Worm (Caenorhabditis elegans) whole organism, late embryonic: Measurements from ENCODE around the gene spin-1.
A peak's percentile ranks its signal among the peaks of the same experiment; 100 is the strongest.

Source experiments
- C38D4.7 ChIP-seq: fragments of 200-800 bp; sonication (Bioruptor generic); optimal IDR thresholded peaks from 2 replicates; lab custom pipeline; 2018; ENCODE audit warnings: mild to moderate bottlenecking, missing genetic modification characterization, moderate library complexity, missing compliant biosample characterization
- F13H6.1 ChIP-seq: sonication (generic microtip); optimal IDR thresholded peaks from 2 replicates; lab custom pipeline; 2016; ENCODE audit warnings: missing genetic modification characterization, missing compliant biosample characterization
- K02D7.2 ChIP-seq: sonication (generic microtip); optimal IDR thresholded peaks from 2 replicates; lab custom pipeline; 2017; ENCODE audit warnings: mild to moderate bottlenecking, missing genetic modification characterization, missing compliant biosample characterization
- K09A11.1 ChIP-seq: sonication (generic microtip); optimal IDR thresholded peaks from 2 replicates; lab custom pipeline; 2017; ENCODE audit warnings: antibody characterized with exemption, mild to moderate bottlenecking, missing genetic modification characterization, missing compliant biosample characterization; ENCODE audit not compliant: insufficient read depth
- T23F11.4 ChIP-seq: fragments of 200-800 bp; sonication (Bioruptor generic); optimal IDR thresholded peaks from 2 replicates; lab custom pipeline; 2018; ENCODE audit warnings: mild to moderate bottlenecking, missing genetic modification characterization, missing compliant biosample characterization
- Y22D7AL.16 ChIP-seq: sonication (generic microtip); optimal IDR thresholded peaks from 2 replicates; lab custom pipeline; 2016; ENCODE audit warnings: missing genetic modification characterization, missing compliant biosample characterization
- ceh-14 ChIP-seq: sonication (generic microtip); optimal IDR thresholded peaks from 2 replicates; lab custom pipeline; 2016; ENCODE audit warnings: missing genotype, missing genetic modification characterization, missing compliant biosample characterization
- ceh-18 ChIP-seq: sonication (generic microtip); optimal IDR thresholded peaks from 2 replicates; lab custom pipeline; 2016; ENCODE audit warnings: missing genetic modification characterization, missing compliant biosample characterization
- ceh-19 ChIP-seq: fragments of 200-800 bp; sonication (Bioruptor generic); optimal IDR thresholded peaks from 2 replicates; lab custom pipeline; 2018; ENCODE audit warnings: mild to moderate bottlenecking, missing genetic modification characterization, missing compliant biosample characterization
- ceh-2 ChIP-seq: sonication (generic microtip); optimal IDR thresholded peaks from 2 replicates; lab custom pipeline; 2016; ENCODE audit warnings: missing genotype, missing genetic modification characterization, missing compliant biosample characterization
- ceh-22 ChIP-seq: sonication (generic microtip); optimal IDR thresholded peaks from 2 replicates; lab custom pipeline; 2017; ENCODE audit warnings: missing biosample characterization, missing genetic modification characterization
- ceh-30 ChIP-seq: fragments of 150-350 bp; optimal IDR thresholded peaks from 2 replicates; lab custom pipeline; 2014; ENCODE audit warnings: missing biosample characterization, missing genetic modification characterization
- ceh-34 ChIP-seq: sonication (generic microtip); optimal IDR thresholded peaks from 2 replicates; lab custom pipeline; 2016; ENCODE audit warnings: mild to moderate bottlenecking, missing genetic modification characterization, missing compliant biosample characterization
- ceh-45 ChIP-seq: fragments of 200-800 bp; sonication (Bioruptor generic); IDR thresholded peaks from 2 replicates; pipeline ENCODE4 v1.3.6; 2022; ENCODE audit warnings: missing genetic modification reagents, missing genetic modification characterization, missing compliant biosample characterization
- ceh-48 ChIP-seq: sonication (generic microtip); optimal IDR thresholded peaks from 2 replicates; lab custom pipeline; 2016; ENCODE audit warnings: missing genetic modification characterization, inconsistent platforms, missing compliant biosample characterization
- ceh-6 ChIP-seq: fragments of 200-800 bp; sonication (Bioruptor generic); optimal IDR thresholded peaks from 2 replicates; lab custom pipeline; 2018; ENCODE audit warnings: mild to moderate bottlenecking, missing genetic modification characterization, missing compliant biosample characterization
- ceh-9 ChIP-seq: sonication (generic microtip); optimal IDR thresholded peaks from 2 replicates; lab custom pipeline; 2016; ENCODE audit warnings: mild to moderate bottlenecking, missing genetic modification characterization, inconsistent platforms, missing compliant biosample characterization
- elt-2 ChIP-seq: sonication (generic microtip); optimal IDR thresholded peaks from 2 replicates; lab custom pipeline; 2016; ENCODE audit warnings: missing genetic modification reagents, missing genetic modification characterization, missing compliant biosample characterization
- elt-4 ChIP-seq: sonication (generic microtip); optimal IDR thresholded peaks from 2 replicates; lab custom pipeline; 2016; ENCODE audit warnings: missing genetic modification characterization, missing compliant biosample characterization
- ets-4 ChIP-seq: sonication (generic microtip); optimal IDR thresholded peaks from 2 replicates; lab custom pipeline; 2016; ENCODE audit warnings: missing genetic modification characterization, missing compliant biosample characterization
- eyg-1 ChIP-seq: sonication (generic microtip); optimal IDR thresholded peaks from 2 replicates; lab custom pipeline; 2016; ENCODE audit warnings: missing genotype, missing genetic modification characterization, missing compliant biosample characterization
- fax-1 ChIP-seq: sonication (generic microtip); optimal IDR thresholded peaks from 2 replicates; lab custom pipeline; 2016; ENCODE audit warnings: missing genotype, missing genetic modification characterization, missing compliant biosample characterization
- fkh-10 ChIP-seq: fragments of 150-350 bp; optimal IDR thresholded peaks from 2 replicates; lab custom pipeline; 2014; ENCODE audit warnings: missing biosample characterization, missing genetic modification reagents, missing genetic modification characterization
- gmeb-2 ChIP-seq: sonication (generic microtip); optimal IDR thresholded peaks from 2 replicates; lab custom pipeline; 2016; ENCODE audit warnings: missing genetic modification characterization, inconsistent platforms, missing compliant biosample characterization
- hlh-30 ChIP-seq: sonication (generic microtip); optimal IDR thresholded peaks from 2 replicates; lab custom pipeline; 2017; ENCODE audit warnings: antibody characterized with exemption, missing genetic modification characterization, missing compliant biosample characterization; ENCODE audit not compliant: insufficient read depth
- lim-6 ChIP-seq: sonication (generic microtip); optimal IDR thresholded peaks from 2 replicates; lab custom pipeline; 2016; ENCODE audit warnings: missing genetic modification characterization, missing compliant biosample characterization
- nhr-11 ChIP-seq: fragments of 150-350 bp; optimal IDR thresholded peaks from 2 replicates; lab custom pipeline; 2014; ENCODE audit warnings: missing biosample characterization, missing genetic modification characterization
- odd-2 ChIP-seq: sonication (generic microtip); optimal IDR thresholded peaks from 2 replicates; lab custom pipeline; 2017; ENCODE audit warnings: antibody characterized with exemption, mild to moderate bottlenecking, missing genetic modification characterization, missing compliant biosample characterization
- pag-3 ChIP-seq: sonication (generic microtip); optimal IDR thresholded peaks from 2 replicates; lab custom pipeline; 2016; ENCODE audit warnings: missing compliant biosample characterization, missing genetic modification characterization, borderline replicate concordance
- pat-9 ChIP-seq: fragments of 200-800 bp; sonication (Bioruptor generic); optimal IDR thresholded peaks from 2 replicates; lab custom pipeline; 2018; ENCODE audit warnings: mild to moderate bottlenecking, missing genetic modification characterization, moderate library complexity, missing compliant biosample characterization
- pax-1 ChIP-seq: fragments of 150-350 bp; optimal IDR thresholded peaks from 2 replicates; lab custom pipeline; 2014; ENCODE audit warnings: missing biosample characterization, missing genetic modification characterization
- pha-2 ChIP-seq: sonication (generic microtip); optimal IDR thresholded peaks from 2 replicates; lab custom pipeline; 2017; ENCODE audit warnings: mild to moderate bottlenecking, missing genetic modification characterization, missing compliant biosample characterization
- rnt-1 ChIP-seq: sonication (generic microtip); optimal IDR thresholded peaks from 2 replicates; lab custom pipeline; 2016; ENCODE audit warnings: missing genetic modification characterization, missing compliant biosample characterization
- tbx-7 ChIP-seq: sonication (generic microtip); optimal IDR thresholded peaks from 2 replicates; lab custom pipeline; 2016; ENCODE audit warnings: missing genotype, missing genetic modification characterization, missing compliant biosample characterization
- ttx-3 ChIP-seq: sonication (generic microtip); optimal IDR thresholded peaks from 2 replicates; lab custom pipeline; 2016; ENCODE audit warnings: missing genetic modification reagents, missing genetic modification characterization, missing compliant biosample characterization
- unc-42 ChIP-seq: sonication (generic microtip); optimal IDR thresholded peaks from 2 replicates; lab custom pipeline; 2016; ENCODE audit warnings: missing genotype, missing genetic modification characterization, missing compliant biosample characterization
- zip-5 ChIP-seq: sonication (generic microtip); optimal IDR thresholded peaks from 2 replicates; lab custom pipeline; 2016; ENCODE audit warnings: missing genetic modification characterization, missing compliant biosample characterization

spin-1 gene

ce11 chrV:12085867-12086634 is 28.7 kb upstream of the spin-1 start:
- TF ChIP-seq elt-2 (tag; lab: Kevin White, UChicago): peak; percentile 90
- TF ChIP-seq pha-2 (tag; lab: Kevin White, UChicago): no peak

- no peak for TF ChIP-seq fkh-10
- no peak for TF ChIP-seq ceh-6 (GFP tag; lab: Kevin White, UChicago)
- no peak for TF ChIP-seq pax-1 (tag; lab: Kevin White, UChicago)
- no peak for TF ChIP-seq eyg-1 (tag; lab: Kevin White, UChicago)
- TF ChIP-seq ceh-22 (tag; lab: Kevin White, UChicago): no peak
- TF ChIP-seq ceh-45 (GFP tag; lab: Robert Waterston, UW): no peak
- TF ChIP-seq tbx-7: no peak
Observed at ce11 chrV:12086934-12087333, 27.9 kb upstream of the spin-1 start, which contains the start of gene gana-1. Gene gana-1 (plus strand): TSS chrV:12087234.

ce11 chrV:12088773-12089172 is 26.0 kb upstream of the spin-1 start, which contains the start of gene R07B7.12:
Gene R07B7.12 (plus strand): TSS chrV:12089073.
- no peak for TF ChIP-seq ceh-18 (tag; lab: Kevin White, UChicago)
- no peak for TF ChIP-seq K02D7.2 (tag; lab: Kevin White, UChicago)
- no peak for TF ChIP-seq ceh-34

ce11 chrV:12091759-12092158 is 23.0 kb upstream of the spin-1 start, which contains the start of gene nhr-206:
Gene nhr-206 (plus strand): TSS chrV:12092006.
- TF ChIP-seq F13H6.1 (no peak), K09A11.1 (tag; lab: Kevin White, UChicago) (no peak), elt-4 (tag; lab: Kevin White, UChicago) (no peak), lim-6 (tag; lab: Kevin White, UChicago) (no peak), ceh-48 (tag; lab: Kevin White, UChicago) (no peak), pat-9 (tag; lab: Kevin White, UChicago) (no peak)

- TF ChIP-seq ceh-45 (GFP tag; lab: Robert Waterston, UW) (no peak), Y22D7AL.16 (tag; lab: Kevin White, UChicago) (no peak), ceh-2 (no peak), pag-3 (tag; lab: Kevin White, UChicago) (no peak), nhr-11 (tag; lab: Kevin White, UChicago) (no peak), C38D4.7 (GFP tag; lab: Kevin White, UChicago) (no peak), K02D7.2 (tag; lab: Kevin White, UChicago) (no peak), T23F11.4 (GFP tag; lab: Kevin White, UChicago) (no peak), tbx-7 (no peak), gmeb-2 (tag; lab: Kevin White, UChicago) (no peak), F13H6.1 (no peak), ttx-3 (tag; lab: Kevin White, UChicago) (no peak), odd-2 (tag; lab: Kevin White, UChicago) (no peak), zip-5 (no peak), ceh-18 (tag; lab: Kevin White, UChicago) (no peak), ets-4 (tag; lab: Kevin White, UChicago) (no peak), ceh-9 (tag; lab: Kevin White, UChicago) (no peak)
- TF ChIP-seq, all 69 proteins: peak for 0
Observed at ce11 chrV:12094030-12094429, 20.8 kb upstream of the spin-1 start, which contains the start of gene nhr-208. Gene nhr-208 (plus strand): TSS chrV:12094317.

ce11 chrV:12095865-12096264 is 18.9 kb upstream of the spin-1 start, which contains the start of gene nhr-207:
Gene nhr-207 (plus strand): TSS chrV:12096146.
- no peak for TF ChIP-seq ceh-14
- TF ChIP-seq fkh-10: no peak
- no peak for TF ChIP-seq hlh-30 (tag; lab: Kevin White, UChicago)
- TF ChIP-seq ceh-30: no peak
- TF ChIP-seq rnt-1 (tag; lab: Kevin White, UChicago): no peak
- no peak for TF ChIP-seq pax-1 (tag; lab: Kevin White, UChicago)
- TF ChIP-seq elt-4 (tag; lab: Kevin White, UChicago): no peak
- no peak for TF ChIP-seq ceh-19
- no peak for TF ChIP-seq fax-1 (tag; lab: Kevin White, UChicago)
- no peak for TF ChIP-seq unc-42 (tag; lab: Kevin White, UChicago)
- no peak for TF ChIP-seq ceh-2
- TF ChIP-seq ets-4 (tag; lab: Kevin White, UChicago): no peak
- TF ChIP-seq ceh-45 (GFP tag; lab: Robert Waterston, UW): no peak
